Worm (Caenorhabditis elegans) whole organism, L1 larva: Measurements from ENCODE around the gene T10B10.9.

Source experiments
- C34B4.2 ChIP-seq: sonication (generic microtip); optimal IDR thresholded peaks from 2 replicates; lab custom pipeline; 2017; ENCODE audit warnings: mild to moderate bottlenecking, missing genetic modification characterization, missing compliant biosample characterization
- F16B12.6 ChIP-seq: fragments of 150-350 bp; optimal IDR thresholded peaks from 2 replicates; lab custom pipeline; 2014; ENCODE audit warnings: missing biosample characterization, missing genetic modification characterization
- alr-1 ChIP-seq: fragments of 200-800 bp; sonication (Bioruptor generic); optimal IDR thresholded peaks from 2 replicates; lab custom pipeline; 2018; ENCODE audit warnings: borderline replicate concordance, mild to moderate bottlenecking, missing genetic modification characterization, missing compliant biosample characterization
- aly-2 ChIP-seq: fragments of 150-350 bp; optimal IDR thresholded peaks from 2 replicates; lab custom pipeline; 2014; ENCODE audit warnings: missing biosample characterization, missing genetic modification characterization
- blmp-1 ChIP-seq: fragments of 150-350 bp; optimal IDR thresholded peaks from 2 replicates; lab custom pipeline; 2014; ENCODE audit warnings: missing biosample characterization, missing genetic modification characterization
- ceh-63 ChIP-seq: fragments of 200-800 bp; sonication (Bioruptor generic); optimal IDR thresholded peaks from 2 replicates; lab custom pipeline; 2018; ENCODE audit warnings: mild to moderate bottlenecking, missing genetic modification characterization, missing compliant biosample characterization
- ceh-8 ChIP-seq: fragments of 200-800 bp; sonication (Bioruptor generic); optimal IDR thresholded peaks from 2 replicates; lab custom pipeline; 2018; ENCODE audit warnings: mild to moderate bottlenecking, missing genetic modification characterization, moderate library complexity, missing compliant biosample characterization
- ceh-88 ChIP-seq: fragments of 200-800 bp; sonication (Bioruptor generic); IDR thresholded peaks from 2 replicates; pipeline ENCODE4 v1.3.6; 2022; ENCODE audit warnings: missing genetic modification characterization, missing compliant biosample characterization
- dpl-1 ChIP-seq, 3 experiments: fragments of 150-350 bp in 2 of 3; sonication (generic microtip) in 1 of 3; optimal IDR thresholded peaks; 2 replicates each; lab custom pipeline; 2014 to 2017; ENCODE audit warnings: missing biosample characterization in 3 of 3, missing genetic modification characterization in 3 of 3, missing genetic modification reagents in 3 of 3
- dsc-1 ChIP-seq: sonication (generic microtip); optimal IDR thresholded peaks from 2 replicates; lab custom pipeline; 2016; ENCODE audit warnings: mild to moderate bottlenecking, missing genetic modification characterization, missing compliant biosample characterization
- efl-1 ChIP-seq, 4 experiments: fragments of 150-350 bp; optimal IDR thresholded peaks in 3 of 4; peaks in 1 of 4; 1 replicate in 1 of 4; 2 replicates in 3 of 4; lab custom pipeline; 2014; ENCODE audit warnings: missing biosample characterization in 2 of 4, missing genetic modification characterization in 2 of 4, missing genetic modification reagents in 2 of 4
- efl-3 ChIP-seq: fragments of 200-800 bp; sonication (Bioruptor generic); optimal IDR thresholded peaks from 2 replicates; lab custom pipeline; 2018; ENCODE audit warnings: mild to moderate bottlenecking, missing genetic modification characterization, missing compliant biosample characterization
- egl-13 ChIP-seq: sonication (generic microtip); optimal IDR thresholded peaks from 2 replicates; lab custom pipeline; 2016; ENCODE audit warnings: missing genotype, missing genetic modification reagents, missing genetic modification characterization, missing compliant biosample characterization
- elt-2 ChIP-seq: sonication (generic microtip); optimal IDR thresholded peaks from 2 replicates; lab custom pipeline; 2016; ENCODE audit warnings: missing genetic modification characterization, mild to moderate bottlenecking, inconsistent platforms, missing compliant biosample characterization, missing genetic modification reagents
- elt-3 ChIP-seq, 6 experiments: fragments of 150-350 bp in 1 of 6; sonication (generic microtip); optimal IDR thresholded peaks; 2 replicates each; lab custom pipeline; 2017 to 2018; ENCODE audit warnings: missing biosample characterization in 6 of 6, missing genetic modification characterization in 6 of 6, inconsistent platforms in 1 of 6
- fkh-10 ChIP-seq: sonication (generic microtip); optimal IDR thresholded peaks from 2 replicates; lab custom pipeline; 2017; ENCODE audit warnings: missing biosample characterization, missing genetic modification reagents, missing genetic modification characterization
- fkh-4 ChIP-seq: sonication (generic microtip); optimal IDR thresholded peaks from 2 replicates; lab custom pipeline; 2016; ENCODE audit warnings: missing compliant biosample characterization, missing genetic modification characterization, borderline replicate concordance
- fkh-8 ChIP-seq: sonication (generic microtip); optimal IDR thresholded peaks from 2 replicates; lab custom pipeline; 2016; ENCODE audit warnings: mild to moderate bottlenecking, missing genetic modification characterization, missing compliant biosample characterization
- grh-1 ChIP-seq: fragments of 200-800 bp; sonication (Bioruptor generic); IDR thresholded peaks from 2 replicates; pipeline ENCODE4 v1.3.6; 2022; ENCODE audit warnings: missing genetic modification reagents, missing genetic modification characterization, missing compliant biosample characterization
- hlh-17 ChIP-seq: fragments of 200-800 bp; sonication (Bioruptor generic); optimal IDR thresholded peaks from 2 replicates; lab custom pipeline; 2018; ENCODE audit warnings: missing genetic modification characterization, mild to moderate bottlenecking, missing compliant biosample characterization, moderate library complexity, borderline replicate concordance
- hpl-2 ChIP-seq: fragments of 150-350 bp; optimal IDR thresholded peaks from 2 replicates; lab custom pipeline; 2014; ENCODE audit warnings: missing biosample characterization, missing genetic modification reagents, missing genetic modification characterization
- irx-1 ChIP-seq: sonication (generic microtip); optimal IDR thresholded peaks from 2 replicates; lab custom pipeline; 2016; ENCODE audit warnings: missing genetic modification characterization, missing compliant biosample characterization
- isw-1 ChIP-seq: fragments of 200-800 bp; sonication (Bioruptor generic); IDR thresholded peaks from 2 replicates; pipeline ENCODE4 v1.3.6; 2022; ENCODE audit warnings: missing genetic modification characterization, missing compliant biosample characterization
- lin-14 ChIP-seq: fragments of 200-800 bp; sonication (Bioruptor generic); optimal IDR thresholded peaks from 2 replicates; lab custom pipeline; 2018; ENCODE audit warnings: mild to moderate bottlenecking, missing genetic modification characterization, moderate library complexity, missing compliant biosample characterization
- lin-15B ChIP-seq: fragments of 150-350 bp; sonication (generic microtip); optimal IDR thresholded peaks from 3 replicates; lab custom pipeline; 2014; ENCODE audit warnings: missing biosample characterization, missing genetic modification characterization
- lin-35 ChIP-seq, 2 experiments: fragments of 150-350 bp; optimal IDR thresholded peaks; 2 replicates each; lab custom pipeline; 2014; ENCODE audit warnings: missing biosample characterization in 2 of 2, missing genetic modification characterization in 2 of 2, missing genetic modification reagents in 2 of 2
- lin-39 ChIP-seq: fragments of 150-350 bp; optimal IDR thresholded peaks from 2 replicates; lab custom pipeline; 2014; ENCODE audit warnings: missing biosample characterization, missing genetic modification reagents, missing genetic modification characterization
- lir-3 ChIP-seq: sonication (generic microtip); optimal IDR thresholded peaks from 2 replicates; lab custom pipeline; 2016; ENCODE audit warnings: mild to moderate bottlenecking, missing genetic modification characterization, moderate library complexity, missing compliant biosample characterization; ENCODE audit not compliant: poor library complexity
- lsy-2 ChIP-seq, 2 experiments: fragments of 150-350 bp; optimal IDR thresholded peaks; 2 replicates each; lab custom pipeline; 2014; ENCODE audit warnings: missing biosample characterization in 2 of 2, missing genetic modification characterization in 2 of 2
- mab-9 ChIP-seq: fragments of 200-800 bp; sonication (Bioruptor generic); IDR thresholded peaks from 2 replicates; pipeline ENCODE4 v1.3.6; 2022; ENCODE audit warnings: missing genetic modification reagents, missing genetic modification characterization, missing compliant biosample characterization
- mef-2 ChIP-seq: fragments of 150-350 bp; optimal IDR thresholded peaks from 2 replicates; lab custom pipeline; 2014; ENCODE audit warnings: missing biosample characterization, missing genetic modification characterization
- nhr-11 ChIP-seq: fragments of 150-350 bp; optimal IDR thresholded peaks from 2 replicates; lab custom pipeline; 2014; ENCODE audit warnings: missing biosample characterization, missing genetic modification characterization
- nhr-19 ChIP-seq: fragments of 200-800 bp; sonication (Bioruptor generic); conservative IDR thresholded peaks from 2 replicates; pipeline ENCODE4 v1.3.6; 2022; ENCODE audit warnings: missing genetic modification characterization, missing compliant biosample characterization
- nhr-20 ChIP-seq: sonication (generic microtip); optimal IDR thresholded peaks from 2 replicates; lab custom pipeline; 2016; ENCODE audit warnings: mild to moderate bottlenecking, missing genetic modification characterization, missing compliant biosample characterization
- nhr-28 ChIP-seq: fragments of 150-350 bp; optimal IDR thresholded peaks from 2 replicates; lab custom pipeline; 2014; ENCODE audit warnings: missing biosample characterization, missing genetic modification characterization
- nhr-77 ChIP-seq: fragments of 150-350 bp; optimal IDR thresholded peaks from 2 replicates; lab custom pipeline; 2014; ENCODE audit warnings: missing biosample characterization, missing genetic modification characterization
- nhr-90 ChIP-seq: sonication (generic microtip); optimal IDR thresholded peaks from 2 replicates; lab custom pipeline; 2016; ENCODE audit warnings: mild to moderate bottlenecking, missing genetic modification characterization, missing compliant biosample characterization; ENCODE audit not compliant: poor library complexity
- pag-3 ChIP-seq: sonication (generic microtip); optimal IDR thresholded peaks from 2 replicates; lab custom pipeline; 2017; ENCODE audit warnings: missing genetic modification characterization, mild to moderate bottlenecking, missing compliant biosample characterization, antibody characterized with exemption, borderline replicate concordance; ENCODE audit not compliant: insufficient read depth
- pqm-1 ChIP-seq: sonication (generic microtip); optimal IDR thresholded peaks from 3 replicates; lab custom pipeline; 2017; ENCODE audit warnings: missing biosample characterization, missing genetic modification characterization
- snpc-4 ChIP-seq: fragments of 150-350 bp; optimal IDR thresholded peaks from 2 replicates; lab custom pipeline; 2014; ENCODE audit warnings: missing biosample characterization, missing genetic modification characterization
- snu-23 ChIP-seq: sonication (generic microtip); optimal IDR thresholded peaks from 2 replicates; lab custom pipeline; 2016; ENCODE audit warnings: missing genetic modification characterization, missing compliant biosample characterization
- sup-37 ChIP-seq: fragments of 200-800 bp; sonication (Bioruptor generic); optimal IDR thresholded peaks from 2 replicates; lab custom pipeline; 2018; ENCODE audit warnings: mild to moderate bottlenecking, missing genetic modification characterization, missing compliant biosample characterization
- swsn-7 ChIP-seq: sonication (generic microtip); optimal IDR thresholded peaks from 2 replicates; lab custom pipeline; 2016; ENCODE audit warnings: missing genetic modification characterization, missing compliant biosample characterization
- tbx-2 ChIP-seq: sonication (generic microtip); optimal IDR thresholded peaks from 2 replicates; lab custom pipeline; 2016; ENCODE audit warnings: missing genetic modification characterization, missing compliant biosample characterization
- unc-130 ChIP-seq: fragments of 150-350 bp; optimal IDR thresholded peaks from 2 replicates; lab custom pipeline; 2017; ENCODE audit warnings: missing biosample characterization, missing genetic modification characterization, inconsistent platforms
- unc-86 ChIP-seq: sonication (generic microtip); optimal IDR thresholded peaks from 2 replicates; lab custom pipeline; 2016; ENCODE audit warnings: missing genetic modification characterization, missing compliant biosample characterization
- xbp-1 ChIP-seq: sonication (generic microtip); optimal IDR thresholded peaks from 2 replicates; lab custom pipeline; 2016; ENCODE audit warnings: missing genetic modification characterization, missing compliant biosample characterization
- ztf-11 ChIP-seq, 2 experiments: sonication (generic microtip); optimal IDR thresholded peaks; 2 replicates each; lab custom pipeline; 2016 to 2017; ENCODE audit warnings: missing genetic modification characterization in 2 of 2, missing biosample characterization in 1 of 2, missing compliant biosample characterization in 1 of 2

T10B10.9 gene

ce11 chrX:15181454-15181853 is 17.2 kb downstream of the T10B10.9 start, which contains the start of gene pkhm-2 (continued):
- peak in 1 of 2 experiments; percentile 59 for TF ChIP-seq ztf-11 (tag; optimal IDR thresholded peaks at IDR 0.05; lab: Kevin White, UChicago)
- TF ChIP-seq ceh-63 (GFP tag; lab: Kevin White, UChicago) = no peak
- TF ChIP-seq mef-2 (tag; lab: Kevin White, UChicago) = no peak
- peak; percentile 86 to 89 for TF ChIP-seq lsy-2 (tag; optimal IDR thresholded peaks at IDR 0.05; lab: Kevin White, UChicago)
- TF ChIP-seq hlh-17 (GFP tag; lab: Kevin White, UChicago) = no peak
- peak; percentile 89 for TF ChIP-seq dsc-1 (tag; lab: Kevin White, UChicago)
- peak; percentile 78 for TF ChIP-seq unc-130 (tag; lab: Kevin White, UChicago)
- no peak for TF ChIP-seq fkh-4 (tag; lab: Kevin White, UChicago)
- peak; percentile 68 for TF ChIP-seq ceh-8 (GFP tag; lab: Kevin White, UChicago)
- peak; percentile 76 for TF ChIP-seq isw-1
- peak; percentile 88 for TF ChIP-seq xbp-1 (tag; lab: Kevin White, UChicago)
- TF ChIP-seq egl-13 = peak; percentile 87
- TF ChIP-seq lin-35 (GFP tag; optimal IDR thresholded peaks at IDR 0.05; lab: Kevin White, UChicago) = peak; percentile 77 to 90
- peak; percentile 89 for TF ChIP-seq tbx-2 (tag; lab: Kevin White, UChicago)
- peak; percentile 92 for TF ChIP-seq grh-1 (GFP tag; lab: Robert Waterston, UW)
- peak; percentile 90 for TF ChIP-seq nhr-77 (tag; lab: Kevin White, UChicago)
- peak; percentile 31 for TF ChIP-seq aly-2
- TF ChIP-seq efl-1 (optimal IDR thresholded peaks at IDR 0.05; lab: Kevin White, UChicago) = peak; percentile 79 to 82
- peak; percentile 76 to 98 for TF ChIP-seq efl-1 (GFP tag; optimal IDR thresholded peaks at IDR 0.05 in 1 of 2; lab: Kevin White, UChicago)
- peak; percentile 52 for TF ChIP-seq lin-15B (tag; lab: Kevin White, UChicago)
- TF ChIP-seq snu-23 (GFP tag; lab: Kevin White, UChicago) = peak; percentile 95
- no peak for TF ChIP-seq nhr-28 (tag; lab: Kevin White, UChicago)
- TF ChIP-seq nhr-11 (tag; lab: Kevin White, UChicago) = peak; percentile 67
- peak; percentile 86 for TF ChIP-seq irx-1 (tag; lab: Kevin White, UChicago)
- peak; percentile 98 for TF ChIP-seq blmp-1 (tag; lab: Kevin White, UChicago)
- peak; percentile 61 for TF ChIP-seq mab-9 (GFP tag; lab: Robert Waterston, UW)
- TF ChIP-seq efl-3 (GFP tag; lab: Kevin White, UChicago) = no peak
- no peak for TF ChIP-seq alr-1 (tag; lab: Kevin White, UChicago)
- TF ChIP-seq nhr-20 (tag; lab: Kevin White, UChicago) = peak; percentile 94
- TF ChIP-seq hpl-2 = peak; percentile 73
- peak; percentile 44 for TF ChIP-seq pqm-1
- TF ChIP-seq nhr-90 = peak; percentile 95
- TF ChIP-seq snpc-4 (tag; lab: Kevin White, UChicago) = peak; percentile 91
- peak; percentile 74 for TF ChIP-seq fkh-8 (tag; lab: Kevin White, UChicago)
- TF ChIP-seq elt-3 (tag; optimal IDR thresholded peaks at IDR 0.05; lab: Kevin White, UChicago) = peak in 5 of 6 experiments; percentile 31 to 88 (median 71)
- TF ChIP-seq fkh-10 (GFP tag; lab: Kevin White, UChicago) = peak; percentile 46
- TF ChIP-seq lin-39 (tag; lab: Kevin White, UChicago) = peak; percentile 80
- peak; percentile 40 for TF ChIP-seq F16B12.6
- peak; percentile 84 for TF ChIP-seq unc-86 (tag; lab: Kevin White, UChicago)
- TF ChIP-seq nhr-19 (GFP tag; lab: Robert Waterston, UW) = peak; percentile 93
- peak; percentile 77 to 82 (median 79) for TF ChIP-seq dpl-1 (GFP tag; optimal IDR thresholded peaks at IDR 0.05; lab: Kevin White, UChicago)
- peak; percentile 22 for TF ChIP-seq pag-3 (tag; lab: Kevin White, UChicago)
- TF ChIP-seq elt-2 (tag; lab: Kevin White, UChicago) = peak; percentile 67
- peak; percentile 65 for TF ChIP-seq ceh-88
- TF ChIP-seq sup-37 (GFP tag; lab: Kevin White, UChicago) = peak; percentile 73
- no peak for TF ChIP-seq C34B4.2
- TF ChIP-seq lir-3 = no peak
- TF ChIP-seq swsn-7 (tag; lab: Kevin White, UChicago) = peak; percentile 95
- peak; percentile 96 for TF ChIP-seq lin-14 (GFP tag; lab: Kevin White, UChicago)
- TF ChIP-seq, all 84 proteins: peak for 58
